Worm (Caenorhabditis elegans) whole organism, late embryonic: Measurements from ENCODE around the gene spo-11.

Experiments
- C08G9.2 ChIP-seq: sonication (generic microtip); optimal IDR thresholded peaks from 2 replicates; lab custom pipeline; 2016; ENCODE audit warnings: mild to moderate bottlenecking, missing genetic modification characterization, moderate library complexity, missing compliant biosample characterization
- C38D4.7 ChIP-seq: fragments of 200-800 bp; sonication (Bioruptor generic); optimal IDR thresholded peaks from 2 replicates; lab custom pipeline; 2018; ENCODE audit warnings: mild to moderate bottlenecking, missing genetic modification characterization, moderate library complexity, missing compliant biosample characterization
- K09A11.1 ChIP-seq: sonication (generic microtip); optimal IDR thresholded peaks from 2 replicates; lab custom pipeline; 2017; ENCODE audit warnings: antibody characterized with exemption, mild to moderate bottlenecking, missing genetic modification characterization, missing compliant biosample characterization; ENCODE audit not compliant: insufficient read depth
- ceh-18 ChIP-seq: sonication (generic microtip); optimal IDR thresholded peaks from 2 replicates; lab custom pipeline; 2016; ENCODE audit warnings: missing genetic modification characterization, missing compliant biosample characterization
- ceh-24 ChIP-seq: sonication (generic microtip); optimal IDR thresholded peaks from 2 replicates; lab custom pipeline; 2016; ENCODE audit warnings: mild to moderate bottlenecking, missing genetic modification characterization, missing compliant biosample characterization
- ceh-30 ChIP-seq: fragments of 150-350 bp; optimal IDR thresholded peaks from 2 replicates; lab custom pipeline; 2014; ENCODE audit warnings: missing biosample characterization, missing genetic modification characterization
- ceh-31 ChIP-seq: sonication (generic microtip); optimal IDR thresholded peaks from 2 replicates; lab custom pipeline; 2016; ENCODE audit warnings: missing genetic modification characterization, missing compliant biosample characterization
- ceh-34 ChIP-seq: sonication (generic microtip); optimal IDR thresholded peaks from 2 replicates; lab custom pipeline; 2016; ENCODE audit warnings: mild to moderate bottlenecking, missing genetic modification characterization, missing compliant biosample characterization
- ceh-45 ChIP-seq: fragments of 200-800 bp; sonication (Bioruptor generic); IDR thresholded peaks from 2 replicates; pipeline ENCODE4 v1.3.6; 2022; ENCODE audit warnings: missing genetic modification reagents, missing genetic modification characterization, missing compliant biosample characterization
- ceh-48 ChIP-seq: sonication (generic microtip); optimal IDR thresholded peaks from 2 replicates; lab custom pipeline; 2016; ENCODE audit warnings: missing genetic modification characterization, inconsistent platforms, missing compliant biosample characterization
- ceh-6 ChIP-seq: fragments of 200-800 bp; sonication (Bioruptor generic); optimal IDR thresholded peaks from 2 replicates; lab custom pipeline; 2018; ENCODE audit warnings: mild to moderate bottlenecking, missing genetic modification characterization, missing compliant biosample characterization
- ceh-9 ChIP-seq: sonication (generic microtip); optimal IDR thresholded peaks from 2 replicates; lab custom pipeline; 2016; ENCODE audit warnings: mild to moderate bottlenecking, missing genetic modification characterization, inconsistent platforms, missing compliant biosample characterization
- che-1 ChIP-seq: sonication (generic microtip); optimal IDR thresholded peaks from 2 replicates; lab custom pipeline; 2016; ENCODE audit warnings: mild to moderate bottlenecking, missing genetic modification characterization, missing compliant biosample characterization
- dmd-4 ChIP-seq: sonication (generic microtip); optimal IDR thresholded peaks from 2 replicates; lab custom pipeline; 2016; ENCODE audit warnings: borderline replicate concordance, missing genetic modification characterization, missing compliant biosample characterization
- dve-1 ChIP-seq: sonication (generic microtip); optimal IDR thresholded peaks from 2 replicates; lab custom pipeline; 2017; ENCODE audit warnings: antibody characterized with exemption, mild to moderate bottlenecking, missing genetic modification characterization, missing compliant biosample characterization
- elt-2 ChIP-seq: sonication (generic microtip); optimal IDR thresholded peaks from 2 replicates; lab custom pipeline; 2016; ENCODE audit warnings: missing genetic modification reagents, missing genetic modification characterization, missing compliant biosample characterization
- ets-4 ChIP-seq: sonication (generic microtip); optimal IDR thresholded peaks from 2 replicates; lab custom pipeline; 2016; ENCODE audit warnings: missing genetic modification characterization, missing compliant biosample characterization
- eyg-1 ChIP-seq: sonication (generic microtip); optimal IDR thresholded peaks from 2 replicates; lab custom pipeline; 2016; ENCODE audit warnings: missing genotype, missing genetic modification characterization, missing compliant biosample characterization
- fkh-10 ChIP-seq: fragments of 150-350 bp; optimal IDR thresholded peaks from 2 replicates; lab custom pipeline; 2014; ENCODE audit warnings: missing biosample characterization, missing genetic modification reagents, missing genetic modification characterization
- fkh-6 ChIP-seq: sonication (generic microtip); optimal IDR thresholded peaks from 2 replicates; lab custom pipeline; 2016; ENCODE audit warnings: missing genetic modification characterization, missing compliant biosample characterization
- hlh-30 ChIP-seq: sonication (generic microtip); optimal IDR thresholded peaks from 2 replicates; lab custom pipeline; 2017; ENCODE audit warnings: antibody characterized with exemption, missing genetic modification characterization, missing compliant biosample characterization; ENCODE audit not compliant: insufficient read depth
- hlh-8 ChIP-seq: sonication (generic microtip); optimal IDR thresholded peaks from 2 replicates; lab custom pipeline; 2016; ENCODE audit warnings: missing genotype, missing genetic modification characterization, missing compliant biosample characterization
- lim-6 ChIP-seq: sonication (generic microtip); optimal IDR thresholded peaks from 2 replicates; lab custom pipeline; 2016; ENCODE audit warnings: missing genetic modification characterization, missing compliant biosample characterization
- lin-11 ChIP-seq: fragments of 200-800 bp; sonication (Bioruptor generic); optimal IDR thresholded peaks from 2 replicates; lab custom pipeline; 2018; ENCODE audit warnings: mild to moderate bottlenecking, missing genetic modification characterization, missing compliant biosample characterization
- madf-2 ChIP-seq: sonication (generic microtip); optimal IDR thresholded peaks from 2 replicates; lab custom pipeline; 2017; ENCODE audit warnings: missing genetic modification characterization, missing compliant biosample characterization
- mec-3 ChIP-seq: sonication (generic microtip); optimal IDR thresholded peaks from 2 replicates; lab custom pipeline; 2016; ENCODE audit warnings: borderline replicate concordance, missing genetic modification characterization, missing compliant biosample characterization
- nfya-1 ChIP-seq: sonication (generic microtip); optimal IDR thresholded peaks from 2 replicates; lab custom pipeline; 2017; ENCODE audit warnings: missing genetic modification characterization, mild to moderate bottlenecking, missing compliant biosample characterization, antibody characterized with exemption, moderate library complexity
- nhr-11 ChIP-seq: fragments of 150-350 bp; optimal IDR thresholded peaks from 2 replicates; lab custom pipeline; 2014; ENCODE audit warnings: missing biosample characterization, missing genetic modification characterization
- nhr-232 ChIP-seq: sonication (generic microtip); optimal IDR thresholded peaks from 2 replicates; lab custom pipeline; 2016; ENCODE audit warnings: missing genetic modification characterization, missing compliant biosample characterization
- odd-2 ChIP-seq: sonication (generic microtip); optimal IDR thresholded peaks from 2 replicates; lab custom pipeline; 2017; ENCODE audit warnings: antibody characterized with exemption, mild to moderate bottlenecking, missing genetic modification characterization, missing compliant biosample characterization
- pag-3 ChIP-seq: sonication (generic microtip); optimal IDR thresholded peaks from 2 replicates; lab custom pipeline; 2016; ENCODE audit warnings: missing compliant biosample characterization, missing genetic modification characterization, borderline replicate concordance
- pat-9 ChIP-seq: fragments of 200-800 bp; sonication (Bioruptor generic); optimal IDR thresholded peaks from 2 replicates; lab custom pipeline; 2018; ENCODE audit warnings: mild to moderate bottlenecking, missing genetic modification characterization, moderate library complexity, missing compliant biosample characterization
- pqm-1 ChIP-seq: sonication (generic microtip); optimal IDR thresholded peaks from 2 replicates; lab custom pipeline; 2016; ENCODE audit warnings: missing genetic modification characterization, missing compliant biosample characterization
- ref-2 ChIP-seq: sonication (generic microtip); optimal IDR thresholded peaks from 2 replicates; lab custom pipeline; 2016; ENCODE audit warnings: missing genetic modification characterization, missing compliant biosample characterization
- sdc-2 ChIP-seq: sonication (generic microtip); optimal IDR thresholded peaks from 2 replicates; lab custom pipeline; 2016; ENCODE audit warnings: missing genotype, missing genetic modification characterization, missing compliant biosample characterization
- syd-9 ChIP-seq: sonication (generic microtip); optimal IDR thresholded peaks from 2 replicates; lab custom pipeline; 2016; ENCODE audit warnings: mild to moderate bottlenecking, missing genetic modification characterization, moderate library complexity, missing compliant biosample characterization
- tbx-7 ChIP-seq: sonication (generic microtip); optimal IDR thresholded peaks from 2 replicates; lab custom pipeline; 2016; ENCODE audit warnings: missing genotype, missing genetic modification characterization, missing compliant biosample characterization
- ttx-3 ChIP-seq: sonication (generic microtip); optimal IDR thresholded peaks from 2 replicates; lab custom pipeline; 2016; ENCODE audit warnings: missing genetic modification reagents, missing genetic modification characterization, missing compliant biosample characterization
- unc-3 ChIP-seq, 2 experiments: fragments of 200-800 bp in 1 of 2; sonication (Bioruptor generic) in 1 of 2; sonication (generic microtip) in 1 of 2; conservative IDR thresholded peaks in 1 of 2; optimal IDR thresholded peaks in 1 of 2; 2 replicates each; pipeline versions ENCODE4 v1.3.6 to Lab custom; 2016 to 2022; ENCODE audit warnings: missing compliant biosample characterization in 2 of 2, missing genetic modification characterization in 2 of 2, missing genetic modification reagents in 1 of 2
- unc-42 ChIP-seq: sonication (generic microtip); optimal IDR thresholded peaks from 2 replicates; lab custom pipeline; 2016; ENCODE audit warnings: missing genotype, missing genetic modification characterization, missing compliant biosample characterization
- unc-55 ChIP-seq: sonication (generic microtip); optimal IDR thresholded peaks from 2 replicates; lab custom pipeline; 2017; ENCODE audit warnings: missing biosample characterization, missing genetic modification reagents, missing genetic modification characterization
- unc-86 ChIP-seq: sonication (generic microtip); optimal IDR thresholded peaks from 2 replicates; lab custom pipeline; 2016; ENCODE audit warnings: missing genetic modification characterization, missing compliant biosample characterization
- zip-5 ChIP-seq: sonication (generic microtip); optimal IDR thresholded peaks from 2 replicates; lab custom pipeline; 2016; ENCODE audit warnings: missing genetic modification characterization, missing compliant biosample characterization
- ztf-16 ChIP-seq: sonication (generic microtip); optimal IDR thresholded peaks from 2 replicates; lab custom pipeline; 2017; ENCODE audit warnings: missing genetic modification characterization, missing compliant biosample characterization

The spo-11 gene

ce11 chrIV:11089527-11089926 lies 35.1 kb downstream of the spo-11 start, which contains the start of gene M7.7:
Gene M7.7, plus strand, starts transcription at chrIV:11089827.
- no peak for TF ChIP-seq ztf-16 (tag; lab: Kevin White, UChicago)
- no peak for TF ChIP-seq ceh-48 (tag; lab: Kevin White, UChicago)
- no peak for TF ChIP-seq dve-1 (tag; lab: Kevin White, UChicago)
- no peak for TF ChIP-seq C38D4.7 (GFP tag; lab: Kevin White, UChicago)
- TF ChIP-seq pqm-1, result no peak
- TF ChIP-seq pag-3 (tag; lab: Kevin White, UChicago), result no peak
- no peak for TF ChIP-seq pat-9 (tag; lab: Kevin White, UChicago)
- TF ChIP-seq ceh-45 (GFP tag; lab: Robert Waterston, UW), result no peak
- no peak for TF ChIP-seq hlh-30 (tag; lab: Kevin White, UChicago)
- TF ChIP-seq lin-11 (tag; lab: Kevin White, UChicago), result no peak
- no peak for TF ChIP-seq ttx-3
- no peak for TF ChIP-seq che-1
- no peak for TF ChIP-seq ref-2 (tag; lab: Kevin White, UChicago)
- no peak for TF ChIP-seq dmd-4

ce11 chrIV:11083609-11084008 lies 41.1 kb downstream of the spo-11 start, which contains the start of gene klc-1:
Gene klc-1, plus strand, starts transcription at chrIV:11083735.
- TF ChIP-seq unc-86 (tag; lab: Kevin White, UChicago) (no peak), ceh-18 (tag; lab: Kevin White, UChicago) (no peak), odd-2 (tag; lab: Kevin White, UChicago) (no peak), hlh-30 (tag; lab: Kevin White, UChicago) (no peak), madf-2 (tag; lab: Kevin White, UChicago) (no peak), nhr-232 (tag; lab: Kevin White, UChicago) (no peak), lim-6 (no peak), sdc-2 (tag; lab: Kevin White, UChicago) (no peak), ceh-9 (tag; lab: Kevin White, UChicago) (no peak)

ce11 chrIV:11082789-11083235 lies 41.9 kb downstream of the spo-11 start:
- no peak for TF ChIP-seq tbx-7 (tag; lab: Kevin White, UChicago)
- no peak for TF ChIP-seq zip-5 (tag; lab: Kevin White, UChicago)
- TF ChIP-seq ztf-16 (tag; lab: Kevin White, UChicago), result peak; percentile 54
- peak; percentile 40 for TF ChIP-seq C08G9.2 (tag; lab: Kevin White, UChicago)
- peak; percentile 91 for TF ChIP-seq ceh-48 (tag; lab: Kevin White, UChicago)
- peak; percentile 27 for TF ChIP-seq eyg-1 (tag; lab: Kevin White, UChicago)
- peak; percentile 96 for TF ChIP-seq unc-42 (tag; lab: Kevin White, UChicago)
- TF ChIP-seq ceh-24 (tag; lab: Kevin White, UChicago), result no peak
- no peak for TF ChIP-seq C38D4.7 (GFP tag; lab: Kevin White, UChicago)
- no peak for TF ChIP-seq elt-2
- no peak for TF ChIP-seq ceh-6
- TF ChIP-seq ets-4 (tag; lab: Kevin White, UChicago), result peak; percentile 75
- no peak for TF ChIP-seq che-1
- peak; percentile 94 for TF ChIP-seq ceh-31 (tag; lab: Kevin White, UChicago)
- no peak for TF ChIP-seq odd-2 (tag; lab: Kevin White, UChicago)
- no peak for TF ChIP-seq ttx-3
- TF ChIP-seq unc-3 (GFP tag; conservative IDR thresholded peaks at IDR 0.05; lab: Robert Waterston, UW), result no peak
- peak; percentile 40 for TF ChIP-seq unc-3 (tag; optimal IDR thresholded peaks at IDR 0.05; lab: Kevin White, UChicago)
- TF ChIP-seq unc-86 (tag; lab: Kevin White, UChicago), result no peak
- TF ChIP-seq madf-2 (tag; lab: Kevin White, UChicago), result peak; percentile 60
- TF ChIP-seq dve-1 (tag; lab: Kevin White, UChicago), result peak; percentile 83
- TF ChIP-seq ceh-30 (tag; lab: Kevin White, UChicago), result peak; percentile 79
- peak; percentile 66 for TF ChIP-seq hlh-8 (tag; lab: Kevin White, UChicago)
- peak; percentile 97 for TF ChIP-seq nfya-1 (tag; lab: Kevin White, UChicago)
- no peak for TF ChIP-seq pat-9 (tag; lab: Kevin White, UChicago)
- TF ChIP-seq ceh-34 (tag; lab: Kevin White, UChicago), result peak; percentile 95
- no peak for TF ChIP-seq dmd-4
- peak; percentile 67 for TF ChIP-seq syd-9 (tag; lab: Kevin White, UChicago)
- TF ChIP-seq pqm-1, result peak; percentile 73
- TF ChIP-seq mec-3, result peak; percentile 18
- TF ChIP-seq nhr-232 (tag; lab: Kevin White, UChicago), result no peak
- TF ChIP-seq unc-55, result peak; percentile 85
- peak; percentile 24 for TF ChIP-seq fkh-6 (tag; lab: Kevin White, UChicago)
- no peak for TF ChIP-seq ceh-9 (tag; lab: Kevin White, UChicago)
- peak; percentile 56 for TF ChIP-seq lim-6
- no peak for TF ChIP-seq K09A11.1 (tag; lab: Kevin White, UChicago)
- no peak for TF ChIP-seq lin-11 (tag; lab: Kevin White, UChicago)
- no peak for TF ChIP-seq nhr-11 (tag; lab: Kevin White, UChicago)
- TF ChIP-seq ref-2 (tag; lab: Kevin White, UChicago), result peak; percentile 75
- no peak for TF ChIP-seq fkh-10 (GFP tag; lab: Kevin White, UChicago)
